Worm (Caenorhabditis elegans) whole organism, L4 larva: ENCODE results near the gene C01G5.5.

Experiments
- F37D6.2 ChIP-seq: sonication (generic microtip); optimal IDR thresholded peaks from 2 replicates; lab custom pipeline; 2016; ENCODE audit warnings: mild to moderate bottlenecking, missing genetic modification characterization, missing compliant biosample characterization
- R02D3.7 ChIP-seq: fragments of 150-350 bp; sonication (generic microtip); optimal IDR thresholded peaks from 3 replicates; lab custom pipeline; 2014; ENCODE audit warnings: missing biosample characterization, missing genetic modification characterization
- T20F7.1 ChIP-seq: fragments of 200-800 bp; sonication (Bioruptor generic); optimal IDR thresholded peaks from 2 replicates; lab custom pipeline; 2018; ENCODE audit warnings: mild to moderate bottlenecking, missing genetic modification characterization, missing compliant biosample characterization
- T26A8.4 ChIP-seq: fragments of 200-800 bp; sonication (Bioruptor generic); IDR thresholded peaks from 2 replicates; pipeline ENCODE4 v1.3.6; 2022; ENCODE audit warnings: missing genetic modification characterization, missing compliant biosample characterization
- Y75B8A.6 ChIP-seq: fragments of 200-800 bp; sonication (Bioruptor generic); IDR thresholded peaks from 2 replicates; pipeline ENCODE4 v1.3.6; 2022; ENCODE audit warnings: missing genetic modification reagents, missing genetic modification characterization, missing compliant biosample characterization
- ZK337.2 ChIP-seq: fragments of 200-800 bp; sonication (Bioruptor generic); IDR thresholded peaks from 2 replicates; pipeline ENCODE4 v1.3.6; 2022; ENCODE audit warnings: missing genetic modification reagents, missing genetic modification characterization, missing compliant biosample characterization
- ZK546.5 ChIP-seq, 2 experiments: sonication (generic microtip); optimal IDR thresholded peaks; 2 replicates each; lab custom pipeline; 2017; ENCODE audit warnings: missing biosample characterization in 2 of 2, missing genetic modification characterization in 2 of 2
- aha-1 ChIP-seq: fragments of 150-350 bp; peaks from one replicate; lab custom pipeline; 2014; ENCODE audit warnings: missing biosample characterization, missing genetic modification characterization
- aly-2 ChIP-seq: sonication (generic microtip); optimal IDR thresholded peaks from 2 replicates; lab custom pipeline; 2018; ENCODE audit warnings: missing biosample characterization, missing genetic modification characterization
- ama-1 ChIP-seq: fragments of 150-350 bp; optimal IDR thresholded peaks from 2 replicates; lab custom pipeline; 2014; ENCODE audit warnings: inconsistent platforms, mixed read lengths
- ceh-28 ChIP-seq: fragments of 150-350 bp; optimal IDR thresholded peaks from 2 replicates; lab custom pipeline; 2014; ENCODE audit warnings: missing biosample characterization, missing genetic modification reagents, missing genetic modification characterization
- ceh-82 ChIP-seq: sonication (generic microtip); optimal IDR thresholded peaks from 2 replicates; lab custom pipeline; 2017; ENCODE audit warnings: missing biosample characterization, missing genetic modification characterization
- ces-1 ChIP-seq: fragments of 150-350 bp; sonication (generic microtip); optimal IDR thresholded peaks from 4 replicates; lab custom pipeline; 2014; ENCODE audit warnings: missing biosample characterization, missing genetic modification reagents, missing genetic modification characterization
- daf-16 ChIP-seq, 3 experiments: sonication (generic microtip); optimal IDR thresholded peaks; 2 replicates each; lab custom pipeline; 2016 to 2017; ENCODE audit warnings: missing genetic modification characterization in 3 of 3, missing genetic modification reagents in 3 of 3, mild to moderate bottlenecking in 2 of 3, missing compliant biosample characterization in 2 of 3, missing biosample characterization in 1 of 3, moderate library complexity in 1 of 3
- dve-1 ChIP-seq: sonication (generic microtip); optimal IDR thresholded peaks from 2 replicates; lab custom pipeline; 2017; ENCODE audit warnings: antibody characterized with exemption, mild to moderate bottlenecking, missing genetic modification characterization, missing compliant biosample characterization; ENCODE audit not compliant: insufficient read depth
- fkh-10 ChIP-seq: fragments of 150-350 bp; optimal IDR thresholded peaks from 2 replicates; lab custom pipeline; 2014; ENCODE audit warnings: missing biosample characterization, missing genetic modification reagents, missing genetic modification characterization
- hlh-11 ChIP-seq: fragments of 200-800 bp; sonication (Bioruptor generic); optimal IDR thresholded peaks from 2 replicates; lab custom pipeline; 2018; ENCODE audit warnings: mild to moderate bottlenecking, missing genetic modification characterization, missing compliant biosample characterization
- hlh-30 ChIP-seq: sonication (generic microtip); optimal IDR thresholded peaks from 2 replicates; lab custom pipeline; 2017; ENCODE audit warnings: antibody characterized with exemption, mild to moderate bottlenecking, missing genetic modification characterization, missing compliant biosample characterization; ENCODE audit not compliant: insufficient read depth
- jun-1 ChIP-seq: fragments of 150-350 bp; optimal IDR thresholded peaks from 2 replicates; lab custom pipeline; 2014; ENCODE audit warnings: missing biosample characterization, missing genetic modification reagents, missing genetic modification characterization
- lin-1 ChIP-seq: fragments of 200-800 bp; sonication (Bioruptor generic); IDR thresholded peaks from 2 replicates; pipeline ENCODE4 v1.3.6; 2022; ENCODE audit warnings: missing genetic modification reagents, missing genetic modification characterization, missing compliant biosample characterization
- lir-3 ChIP-seq: sonication (generic microtip); optimal IDR thresholded peaks from 2 replicates; lab custom pipeline; 2016; ENCODE audit warnings: mild to moderate bottlenecking, missing genetic modification characterization, missing compliant biosample characterization
- lsy-2 ChIP-seq, 2 experiments: fragments of 150-350 bp in 1 of 2; sonication (generic microtip) in 1 of 2; optimal IDR thresholded peaks; 2 replicates each; lab custom pipeline; 2014 to 2017; ENCODE audit warnings: missing biosample characterization in 2 of 2, missing genetic modification characterization in 2 of 2
- mep-1 ChIP-seq: fragments of 150-350 bp; sonication (generic microtip); optimal IDR thresholded peaks from 3 replicates; lab custom pipeline; 2014; ENCODE audit warnings: missing biosample characterization, missing genetic modification characterization
- nhr-11 ChIP-seq: fragments of 150-350 bp; optimal IDR thresholded peaks from 2 replicates; lab custom pipeline; 2014; ENCODE audit warnings: missing biosample characterization, missing genetic modification characterization
- nhr-28 ChIP-seq: fragments of 150-350 bp; optimal IDR thresholded peaks from 2 replicates; lab custom pipeline; 2014; ENCODE audit warnings: missing biosample characterization, missing genetic modification characterization
- nhr-48 ChIP-seq: sonication (generic microtip); optimal IDR thresholded peaks from 2 replicates; lab custom pipeline; 2016; ENCODE audit warnings: mild to moderate bottlenecking, missing genetic modification characterization, missing compliant biosample characterization
- nhr-6 ChIP-seq: fragments of 150-350 bp; optimal IDR thresholded peaks from 2 replicates; lab custom pipeline; 2014; ENCODE audit warnings: missing biosample characterization, missing genetic modification characterization
- pha-4 ChIP-seq, 2 experiments: fragments of 150-350 bp in 1 of 2; fragments of 200-800 bp in 1 of 2; sonication (Bioruptor generic) in 1 of 2; IDR thresholded peaks in 1 of 2; optimal IDR thresholded peaks in 1 of 2; 2 replicates each; pipeline versions ENCODE4 v1.3.6 to Lab custom; 2014 to 2022; ENCODE audit warnings: missing genetic modification characterization in 2 of 2, missing genetic modification reagents in 2 of 2, missing biosample characterization in 1 of 2, missing compliant biosample characterization in 1 of 2
- php-3 ChIP-seq: fragments of 200-800 bp; sonication (Bioruptor generic); IDR thresholded peaks from 2 replicates; pipeline ENCODE4 v1.3.6; 2022; ENCODE audit warnings: missing genetic modification reagents, missing genetic modification characterization, missing compliant biosample characterization
- pqm-1 ChIP-seq: sonication (generic microtip); optimal IDR thresholded peaks from 2 replicates; lab custom pipeline; 2017; ENCODE audit warnings: missing biosample characterization, missing genetic modification characterization
- rbr-2 ChIP-seq: sonication (generic microtip); optimal IDR thresholded peaks from 2 replicates; lab custom pipeline; 2016; ENCODE audit warnings: missing genotype, missing genetic modification characterization, missing compliant biosample characterization
- set-16 ChIP-seq: fragments of 200-800 bp; sonication (Bioruptor generic); IDR thresholded peaks from 2 replicates; pipeline ENCODE4 v1.3.6; 2022; ENCODE audit warnings: missing genetic modification reagents, missing genetic modification characterization, missing compliant biosample characterization
- snpc-1.2 ChIP-seq: fragments of 200-800 bp; sonication (Bioruptor generic); IDR thresholded peaks from 2 replicates; pipeline ENCODE4 v1.3.6; 2022; ENCODE audit warnings: missing genetic modification reagents, missing genetic modification characterization, missing compliant biosample characterization
- unc-39 ChIP-seq: sonication (generic microtip); optimal IDR thresholded peaks from 2 replicates; lab custom pipeline; 2017; ENCODE audit warnings: missing biosample characterization, missing genetic modification characterization
- unc-62 ChIP-seq, 3 experiments: fragments of 150-350 bp in 1 of 3; sonication (generic microtip); optimal IDR thresholded peaks in 2 of 3; peaks in 1 of 3; 1 replicate in 1 of 3; 2 replicates in 2 of 3; lab custom pipeline; 2014 to 2017; ENCODE audit warnings: missing biosample characterization in 3 of 3, missing genetic modification characterization in 3 of 3, missing genetic modification reagents in 3 of 3, missing genotype in 1 of 3
- zfp-2 ChIP-seq: sonication (generic microtip); optimal IDR thresholded peaks from 2 replicates; lab custom pipeline; 2016; ENCODE audit warnings: mild to moderate bottlenecking, missing genetic modification characterization, missing compliant biosample characterization
- zip-11 ChIP-seq: fragments of 200-800 bp; sonication (Bioruptor generic); IDR thresholded peaks from 2 replicates; pipeline ENCODE4 v1.3.6; 2022; ENCODE audit warnings: missing genetic modification characterization, missing compliant biosample characterization
- ztf-11 ChIP-seq: fragments of 150-350 bp; optimal IDR thresholded peaks from 2 replicates; lab custom pipeline; 2014; ENCODE audit warnings: missing biosample characterization, missing genetic modification characterization
- ztf-7 ChIP-seq: fragments of 150-350 bp; optimal IDR thresholded peaks from 2 replicates; lab custom pipeline; 2014; ENCODE audit warnings: missing biosample characterization, missing genetic modification characterization

The C01G5.5 gene

ce11 chrIV:6501277-6501676 is 23.1 kb upstream of the C01G5.5 start:
- peak; percentile 81 for TF ChIP-seq snpc-1.2

ce11 chrIV:6502725-6503124 is 21.7 kb upstream of the C01G5.5 start:
- TF ChIP-seq Y75B8A.6 (GFP tag; lab: Robert Waterston, UW) (no peak), daf-16 (GFP tag; optimal IDR thresholded peaks at IDR 0.05; lab: Kevin White, UChicago) (no peak), daf-16 (tag; optimal IDR thresholded peaks at IDR 0.05; lab: Kevin White, UChicago) (peak; percentile 92), ztf-11 (tag; lab: Kevin White, UChicago) (no peak), pqm-1 (tag; lab: Kevin White, UChicago) (peak; percentile 75), ces-1 (GFP tag; lab: Kevin White, UChicago) (no peak), ZK337.2 (GFP tag; lab: Robert Waterston, UW) (no peak), dve-1 (tag; lab: Kevin White, UChicago) (peak; percentile 74), set-16 (GFP tag; lab: Robert Waterston, UW) (no peak), nhr-28 (tag; lab: Kevin White, UChicago) (peak; percentile 16)

- TF ChIP-seq daf-16 (GFP tag; optimal IDR thresholded peaks at IDR 0.05; lab: Kevin White, UChicago): no peak
- peak; percentile 81 for TF ChIP-seq daf-16 (tag; optimal IDR thresholded peaks at IDR 0.05; lab: Kevin White, UChicago)
- no peak for TF ChIP-seq unc-39
These were observed 18.0 kb upstream of the C01G5.5 start, which contains the start of gene pqn-89 for ce11 chrIV:6506424-6506823. Gene pqn-89, plus strand, starts transcription at chrIV:6506724.

ce11 chrIV:6511767-6512166 is 12.6 kb upstream of the C01G5.5 start:
- TF ChIP-seq T20F7.1 (GFP tag; lab: Kevin White, UChicago) (no peak), pha-4 (GFP tag; IDR thresholded peaks at IDR 0.05; lab: Robert Waterston, UW) (no peak), pha-4 (tag; optimal IDR thresholded peaks at IDR 0.05; lab: Kevin White, UChicago) (no peak), hlh-30 (tag; lab: Kevin White, UChicago) (no peak), ceh-28 (tag; lab: Kevin White, UChicago) (no peak), unc-62 (GFP tag; optimal IDR thresholded peaks at IDR 0.05 in 1 of 2; lab: Kevin White, UChicago) (no peak), unc-62 (tag; optimal IDR thresholded peaks at IDR 0.05; lab: Kevin White, UChicago) (no peak), jun-1 (tag; lab: Kevin White, UChicago) (no peak), ZK337.2 (GFP tag; lab: Robert Waterston, UW) (no peak), ztf-7 (tag; lab: Kevin White, UChicago) (no peak), lin-1 (GFP tag; lab: Robert Waterston, UW) (no peak), ama-1 (lab: Kevin White, UChicago) (no peak), nhr-6 (tag; lab: Kevin White, UChicago) (no peak), zip-11 (GFP tag; lab: Robert Waterston, UW) (no peak), T26A8.4 (GFP tag; lab: Robert Waterston, UW) (no peak), mep-1 (tag; lab: Kevin White, UChicago) (no peak), zfp-2 (no peak), php-3 (no peak), fkh-10 (GFP tag; lab: Kevin White, UChicago) (no peak), ZK546.5 (tag; optimal IDR thresholded peaks at IDR 0.05; lab: Kevin White, UChicago) (no peak)

ce11 chrIV:6514700-6515099 is 9.7 kb upstream of the C01G5.5 start:
- TF ChIP-seq unc-62 (GFP tag; optimal IDR thresholded peaks at IDR 0.05 in 1 of 2; lab: Kevin White, UChicago) (peak in 1 of 2 experiments; percentile 80), unc-62 (tag; optimal IDR thresholded peaks at IDR 0.05; lab: Kevin White, UChicago) (no peak), R02D3.7 (tag; lab: Kevin White, UChicago) (no peak), aly-2 (tag; lab: Kevin White, UChicago) (no peak), rbr-2 (peak; percentile 26), ZK337.2 (GFP tag; lab: Robert Waterston, UW) (no peak), ceh-82 (tag; lab: Kevin White, UChicago) (no peak), aha-1 (tag; lab: Kevin White, UChicago) (peak; percentile 93), nhr-11 (peak; percentile 69), hlh-11 (tag; lab: Kevin White, UChicago) (no peak), ceh-28 (tag; lab: Kevin White, UChicago) (no peak), F37D6.2 (tag; lab: Kevin White, UChicago) (peak; percentile 77), nhr-28 (tag; lab: Kevin White, UChicago) (no peak), nhr-48 (tag; lab: Kevin White, UChicago) (peak; percentile 35), fkh-10 (GFP tag; lab: Kevin White, UChicago) (peak; percentile 32), mep-1 (tag; lab: Kevin White, UChicago) (no peak), lir-3 (tag; lab: Kevin White, UChicago) (no peak), lsy-2 (tag; optimal IDR thresholded peaks at IDR 0.05; lab: Kevin White, UChicago) (peak in 1 of 2 experiments; percentile 66)
